Fruit fly (Drosophila melanogaster) whole organism, embryonic: ENCODE data around the gene Sam-S.
A peak's percentile ranks its signal among the peaks of the same experiment; 100 is the strongest.

Source experiments
- CG10147 ChIP-seq: fragments of 200-800 bp; sonication (Bioruptor generic); optimal IDR thresholded peaks from 2 replicates; lab custom pipeline; 2019; ENCODE audit warnings: missing biosample characterization, mild to moderate bottlenecking, missing genetic modification characterization, moderate library complexity
- CG10366 ChIP-seq: fragments of 200-800 bp; sonication (Bioruptor generic); IDR thresholded peaks from 2 replicates; pipeline ENCODE4 v1.3.6; 2022; ENCODE audit warnings: missing biosample characterization, missing genetic modification characterization
- CG10959 ChIP-seq: fragments of 200-800 bp; sonication (Bioruptor generic); IDR thresholded peaks from 2 replicates; pipeline ENCODE4 v1.3.6; 2022; ENCODE audit warnings: missing biosample characterization, missing genetic modification characterization
- CG11093 ChIP-seq: fragments of 200-800 bp; sonication (Bioruptor generic); IDR thresholded peaks from 3 replicates; pipeline ENCODE4 v1.3.6; 2022; ENCODE audit warnings: missing biosample characterization, missing genetic modification characterization
- CG12236 ChIP-seq: fragments of 200-800 bp; sonication (Bioruptor generic); optimal IDR thresholded peaks from 2 replicates; lab custom pipeline; 2016; ENCODE audit warnings: missing biosample characterization, missing genetic modification characterization
- CG13424 ChIP-seq: fragments of 200-800 bp; sonication (Bioruptor generic); optimal IDR thresholded peaks from 2 replicates; lab custom pipeline; 2019; ENCODE audit warnings: missing biosample characterization, mild to moderate bottlenecking, missing genetic modification characterization, moderate library complexity
- CG13775 ChIP-seq: fragments of 200-800 bp; sonication (Bioruptor generic); optimal IDR thresholded peaks from 3 replicates; lab custom pipeline; 2017; ENCODE audit warnings: missing biosample characterization, mild to moderate bottlenecking, missing genetic modification characterization
- CG13894 ChIP-seq: fragments of 200-800 bp; sonication (Bioruptor generic); optimal IDR thresholded peaks from 3 replicates; lab custom pipeline; 2018; ENCODE audit warnings: missing biosample characterization, mild to moderate bottlenecking, missing genetic modification characterization, moderate library complexity
- CG16863 ChIP-seq: fragments of 200-800 bp; sonication (Bioruptor generic); optimal IDR thresholded peaks from 3 replicates; lab custom pipeline; 2016; ENCODE audit warnings: missing biosample characterization, missing genetic modification characterization
- CG17186 ChIP-seq: fragments of 200-800 bp; sonication (Bioruptor generic); optimal IDR thresholded peaks from 3 replicates; lab custom pipeline; 2017; ENCODE audit warnings: missing biosample characterization, missing genetic modification reagents, missing genetic modification characterization
- CG30431 ChIP-seq: fragments of 200-800 bp; sonication (Bioruptor generic); optimal IDR thresholded peaks from 2 replicates; lab custom pipeline; 2017; ENCODE audit warnings: missing biosample characterization, missing genetic modification characterization
- CG31365 ChIP-seq: fragments of 200-800 bp; sonication (Bioruptor generic); optimal IDR thresholded peaks from 2 replicates; lab custom pipeline; 2018; ENCODE audit warnings: missing biosample characterization, mild to moderate bottlenecking, missing genetic modification characterization
- CG31441 ChIP-seq: fragments of 200-800 bp; sonication (Bioruptor generic); IDR thresholded peaks from 2 replicates; pipeline ENCODE4 v1.3.6; 2022; ENCODE audit warnings: missing biosample characterization, missing genetic modification characterization
- CG33557 ChIP-seq: fragments of 200-800 bp; sonication (Bioruptor generic); optimal IDR thresholded peaks from 2 replicates; lab custom pipeline; 2019; ENCODE audit warnings: missing biosample characterization, mild to moderate bottlenecking, missing genetic modification characterization, moderate library complexity
- CG3847 ChIP-seq: fragments of 200-800 bp; sonication (Bioruptor generic); IDR thresholded peaks from 2 replicates; pipeline ENCODE4 v1.3.6; 2022; ENCODE audit warnings: missing biosample characterization, missing genetic modification characterization
- CG4328 ChIP-seq: fragments of 200-800 bp; sonication (Bioruptor generic); optimal IDR thresholded peaks from 3 replicates; lab custom pipeline; 2017; ENCODE audit warnings: missing biosample characterization, missing genetic modification reagents, missing genetic modification characterization
- CG4617 ChIP-seq: fragments of 200-800 bp; sonication (Bioruptor generic); optimal IDR thresholded peaks from 3 replicates; lab custom pipeline; 2016; ENCODE audit warnings: missing biosample characterization, missing genetic modification characterization, borderline replicate concordance
- CG4730 ChIP-seq: fragments of 200-800 bp; sonication (Bioruptor generic); IDR thresholded peaks from 2 replicates; pipeline ENCODE4 v1.3.6; 2022; ENCODE audit warnings: missing biosample characterization, missing genetic modification characterization
- CG4820 ChIP-seq: fragments of 200-800 bp; sonication (Bioruptor generic); optimal IDR thresholded peaks from 3 replicates; lab custom pipeline; 2016; ENCODE audit warnings: missing biosample characterization, missing genetic modification characterization
- CG6683 ChIP-seq: fragments of 200-800 bp; sonication (Bioruptor generic); optimal IDR thresholded peaks from 2 replicates; lab custom pipeline; 2017; ENCODE audit warnings: missing biosample characterization, mild to moderate bottlenecking, missing genetic modification characterization, missing genetic modification reagents
- CG6854 ChIP-seq: fragments of 200-800 bp; sonication (Bioruptor generic); optimal IDR thresholded peaks from 3 replicates; lab custom pipeline; 2017; ENCODE audit warnings: missing biosample characterization, mild to moderate bottlenecking, missing genetic modification characterization
- CG7987 ChIP-seq: fragments of 200-800 bp; sonication (Bioruptor generic); optimal IDR thresholded peaks from 2 replicates; lab custom pipeline; 2018; ENCODE audit warnings: missing biosample characterization, mild to moderate bottlenecking, missing genetic modification characterization, moderate library complexity
- CG8290 ChIP-seq, 3 experiments: fragments of 200-800 bp; sonication (Bioruptor generic); optimal IDR thresholded peaks; 2 replicates each; lab custom pipeline; 2016 to 2019; ENCODE audit warnings: missing biosample characterization in 3 of 3, missing genetic modification characterization in 3 of 3, mild to moderate bottlenecking in 2 of 3, moderate library complexity in 1 of 3
- CG9797 ChIP-seq: fragments of 200-800 bp; sonication (Bioruptor generic); optimal IDR thresholded peaks from 3 replicates; lab custom pipeline; 2018; ENCODE audit warnings: missing biosample characterization, mild to moderate bottlenecking, missing genetic modification characterization
- Fer1 ChIP-seq: fragments of 200-800 bp; sonication (Bioruptor generic); optimal IDR thresholded peaks from 2 replicates; lab custom pipeline; 2017; ENCODE audit warnings: missing biosample characterization, mild to moderate bottlenecking, missing genetic modification characterization
- Fer2 ChIP-seq: fragments of 200-800 bp; sonication (Bioruptor generic); optimal IDR thresholded peaks from 2 replicates; lab custom pipeline; 2018; ENCODE audit warnings: missing biosample characterization, mild to moderate bottlenecking, missing genetic modification characterization, moderate library complexity
- Fer3 ChIP-seq: fragments of 200-800 bp; sonication (Bioruptor generic); optimal IDR thresholded peaks from 2 replicates; lab custom pipeline; 2018; ENCODE audit warnings: missing biosample characterization, mild to moderate bottlenecking, missing genetic modification characterization, moderate library complexity
- HHEX ChIP-seq: fragments of 200-800 bp; sonication (Bioruptor generic); optimal IDR thresholded peaks from 3 replicates; lab custom pipeline; 2017; ENCODE audit warnings: missing biosample characterization, mild to moderate bottlenecking, missing genetic modification characterization, missing genetic modification reagents
- Hr51 ChIP-seq, 2 experiments: fragments of 200-800 bp; sonication (Bioruptor generic); optimal IDR thresholded peaks; 2 replicates in 1 of 2; 3 replicates in 1 of 2; lab custom pipeline; 2016 to 2018; ENCODE audit warnings: missing biosample characterization in 2 of 2, missing genetic modification characterization in 2 of 2, mild to moderate bottlenecking in 1 of 2, moderate library complexity in 1 of 2
- MBD-R2 ChIP-seq: fragments of 200-800 bp; sonication (Bioruptor generic); IDR thresholded peaks from 2 replicates; pipeline ENCODE4 v1.3.6; 2022; ENCODE audit warnings: missing biosample characterization, missing genetic modification characterization
- MESR4 ChIP-seq: fragments of 200-800 bp; sonication (Bioruptor generic); optimal IDR thresholded peaks from 2 replicates; lab custom pipeline; 2018; ENCODE audit warnings: missing biosample characterization, mild to moderate bottlenecking, missing genetic modification characterization, moderate library complexity
- Nf-YB ChIP-seq: fragments of 200-800 bp; sonication (Bioruptor generic); optimal IDR thresholded peaks from 3 replicates; lab custom pipeline; 2019; ENCODE audit warnings: missing biosample characterization, mild to moderate bottlenecking, missing genetic modification characterization, moderate library complexity
- Opbp ChIP-seq: fragments of 200-800 bp; sonication (Bioruptor generic); IDR thresholded peaks from 3 replicates; pipeline ENCODE4 v1.3.6; 2022; ENCODE audit warnings: missing biosample characterization, missing genetic modification characterization; ENCODE audit not compliant: partially characterized antibody
- Spps ChIP-seq: fragments of 200-800 bp; sonication (Bioruptor generic); optimal IDR thresholded peaks from 2 replicates; lab custom pipeline; 2018; ENCODE audit warnings: missing biosample characterization, mild to moderate bottlenecking, missing genetic modification characterization
- al ChIP-seq: fragments of 200-800 bp; sonication (Bioruptor generic); IDR thresholded peaks from 2 replicates; pipeline ENCODE4 v1.3.6; 2022; ENCODE audit warnings: missing biosample characterization, missing genetic modification characterization
- ash1 ChIP-seq: fragments of 200-800 bp; sonication (Bioruptor generic); optimal IDR thresholded peaks from 2 replicates; lab custom pipeline; 2018; ENCODE audit warnings: missing biosample characterization, mild to moderate bottlenecking, missing genetic modification characterization
- bbx ChIP-seq: fragments of 200-800 bp; sonication (Bioruptor generic); IDR thresholded peaks from 2 replicates; pipeline ENCODE4 v1.3.6; 2022; ENCODE audit warnings: missing biosample characterization, missing genetic modification characterization; ENCODE audit not compliant: partially characterized antibody
- caup ChIP-seq: fragments of 200-800 bp; sonication (Bioruptor generic); optimal IDR thresholded peaks from 3 replicates; lab custom pipeline; 2017; ENCODE audit warnings: missing biosample characterization, mild to moderate bottlenecking, missing genetic modification characterization, moderate library complexity; ENCODE audit not compliant: severe bottlenecking
- dan ChIP-seq: fragments of 200-800 bp; sonication (Bioruptor generic); IDR thresholded peaks from 2 replicates; pipeline ENCODE4 v1.3.6; 2022; ENCODE audit warnings: missing biosample characterization, missing genetic modification characterization
- fd64A ChIP-seq: fragments of 200-800 bp; sonication (Bioruptor generic); optimal IDR thresholded peaks from 3 replicates; lab custom pipeline; 2018; ENCODE audit warnings: missing biosample characterization, mild to moderate bottlenecking, missing genetic modification characterization
- gsb-n ChIP-seq: fragments of 200-800 bp; sonication (Bioruptor generic); optimal IDR thresholded peaks from 3 replicates; lab custom pipeline; 2018; ENCODE audit warnings: missing biosample characterization, mild to moderate bottlenecking, missing genetic modification characterization
- hbn ChIP-seq: fragments of 200-800 bp; sonication (Bioruptor generic); IDR thresholded peaks from 2 replicates; pipeline ENCODE4 v1.3.6; 2022; ENCODE audit warnings: missing biosample characterization, missing genetic modification characterization; ENCODE audit not compliant: partially characterized antibody
- knrl ChIP-seq: fragments of 200-800 bp; sonication (Bioruptor generic); IDR thresholded peaks from 3 replicates; pipeline ENCODE4 v1.3.6; 2022; ENCODE audit warnings: missing biosample characterization, missing genetic modification characterization; ENCODE audit not compliant: partially characterized antibody
- mld ChIP-seq: fragments of 200-800 bp; sonication (Bioruptor generic); IDR thresholded peaks from 3 replicates; pipeline ENCODE4 v1.3.6; 2022; ENCODE audit warnings: missing biosample characterization, missing genetic modification characterization; ENCODE audit not compliant: partially characterized antibody
- pan ChIP-seq, 4 experiments: fragments of >200 bp in 3 of 4; fragments of 200-800 bp in 1 of 4; sonication (Bioruptor generic) in 1 of 4; optimal IDR thresholded peaks in 3 of 4; IDR thresholded peaks in 1 of 4; 2 replicates each; pipeline versions ENCODE4 v1.3.6 to Lab custom; 2017 to 2022; ENCODE audit warnings: missing biosample characterization in 2 of 4, missing genetic modification characterization in 2 of 4, mixed read lengths in 1 of 4
- pita ChIP-seq: fragments of 200-800 bp; sonication (Bioruptor generic); optimal IDR thresholded peaks from 2 replicates; lab custom pipeline; 2017; ENCODE audit warnings: missing biosample characterization, mild to moderate bottlenecking, missing genetic modification characterization
- sima ChIP-seq: fragments of 200-800 bp; sonication (Bioruptor generic); optimal IDR thresholded peaks from 2 replicates; lab custom pipeline; 2016; ENCODE audit warnings: missing biosample characterization, missing genetic modification characterization
- toy ChIP-seq: fragments of 200-800 bp; sonication (Bioruptor generic); IDR thresholded peaks from 2 replicates; pipeline ENCODE4 v1.3.6; 2022; ENCODE audit warnings: missing biosample characterization, missing genetic modification characterization
- usp ChIP-seq: fragments of >200 bp; optimal IDR thresholded peaks from 2 replicates; lab custom pipeline; 2017; ENCODE audit warnings: missing biosample characterization, missing genetic modification characterization

The Sam-S gene

DNA sequence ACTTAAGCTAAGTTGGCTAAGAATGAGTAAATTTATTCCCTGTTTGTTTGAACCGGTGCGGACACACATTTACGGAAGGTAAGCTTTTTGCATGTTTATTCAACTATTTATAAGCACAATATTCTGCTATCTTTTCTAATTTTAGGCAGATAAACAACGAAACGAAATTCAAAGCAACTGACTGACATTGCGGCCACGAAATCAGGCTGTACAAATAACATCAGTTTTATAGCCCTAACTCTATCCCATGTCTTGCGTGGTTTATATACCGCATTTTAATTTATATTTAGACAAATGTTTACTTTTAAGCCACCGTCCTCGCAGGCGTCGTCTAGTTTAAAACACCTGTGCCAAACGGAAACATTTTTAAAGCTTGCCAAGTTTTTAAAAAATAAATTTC lies 21.6 kb upstream of the Sam-S start (continued):
- TF ChIP-seq Nf-YB (no peak), caup (GFP tag; lab: Kevin White, UChicago) (no peak), Fer1 (GFP tag; lab: Kevin White, UChicago) (peak; percentile 68), CG7987 (GFP tag; lab: Kevin White, UChicago) (no peak), dan (no peak), CG30431 (GFP tag; lab: Kevin White, UChicago) (no peak), knrl (no peak), CG6683 (GFP tag; lab: Kevin White, UChicago) (no peak), CG13775 (GFP tag; lab: Kevin White, UChicago) (no peak), CG4820 (GFP tag; lab: Kevin White, UChicago) (no peak), CG13424 (no peak), CG13894 (tag; lab: Kevin White, UChicago) (peak; percentile 24), CG6854 (GFP tag; lab: Kevin White, UChicago) (peak; percentile 22), Spps (no peak), sima (no peak), CG9797 (no peak), pita (no peak), MBD-R2 (GFP tag; lab: Robert Waterston, UW) (no peak), CG31441 (no peak), CG4617 (GFP tag; lab: Kevin White, UChicago) (no peak), mld (no peak), CG11093 (GFP tag; lab: Robert Waterston, UW) (no peak), usp (GFP tag; lab: Kevin White, UChicago) (no peak), CG10147 (GFP tag; lab: Kevin White, UChicago) (peak; percentile 3), bbx (GFP tag; lab: Robert Waterston, UW) (no peak), hbn (GFP tag; lab: Robert Waterston, UW) (no peak), CG12236 (GFP tag; lab: Kevin White, UChicago) (no peak), Fer3 (tag; lab: Kevin White, UChicago) (peak; percentile 38), toy (GFP tag; lab: Robert Waterston, UW) (no peak), Fer2 (tag; lab: Kevin White, UChicago) (peak; percentile 20), CG31365 (tag; lab: Kevin White, UChicago) (no peak), CG3847 (GFP tag; lab: Robert Waterston, UW) (no peak), CG17186 (GFP tag; lab: Kevin White, UChicago) (no peak), CG10366 (GFP tag; lab: Robert Waterston, UW) (no peak), CG8290 (GFP tag; optimal IDR thresholded peaks at IDR 0.05; lab: Kevin White, UChicago) (no peak), CG8290 (tag; optimal IDR thresholded peaks at IDR 0.05; lab: Kevin White, UChicago) (peak in 1 of 2 experiments; percentile 53), ash1 (GFP tag; lab: Kevin White, UChicago) (no peak), gsb-n (tag; lab: Kevin White, UChicago) (no peak), pan (optimal IDR thresholded peaks at IDR 0.05; lab: Kevin White, UChicago) (no peak), pan (GFP tag; optimal IDR thresholded peaks at IDR 0.05 in 1 of 2, IDR thresholded peaks at IDR 0.05 in 1 of 2) (no peak), CG4328 (no peak), Hr51 (GFP tag; optimal IDR thresholded peaks at IDR 0.05; lab: Kevin White, UChicago) (no peak), fd64A (GFP tag; lab: Kevin White, UChicago) (no peak), CG10959 (GFP tag; lab: Robert Waterston, UW) (no peak), al (GFP tag; lab: Robert Waterston, UW) (no peak), Opbp (GFP tag; lab: Robert Waterston, UW) (no peak), CG33557 (no peak), CG4730 (GFP tag; lab: Robert Waterston, UW) (no peak), MESR4 (no peak), HHEX (GFP tag; lab: Kevin White, UChicago) (no peak), CG16863 (GFP tag; lab: Kevin White, UChicago) (no peak)
